Worm (Caenorhabditis elegans) whole organism, L4/young adult: ENCODE measurements around the gene spe-26.

Source experiments
- W03F9.2 ChIP-seq: fragments of 150-350 bp; optimal IDR thresholded peaks from 2 replicates; lab custom pipeline; 2014; ENCODE audit warnings: missing biosample characterization, missing genetic modification characterization
- him-1 ChIP-seq: sonication (generic microtip); optimal IDR thresholded peaks from 2 replicates; lab custom pipeline; 2016; ENCODE audit warnings: missing genotype, missing genetic modification reagents, missing genetic modification characterization, missing compliant biosample characterization

DNA sequence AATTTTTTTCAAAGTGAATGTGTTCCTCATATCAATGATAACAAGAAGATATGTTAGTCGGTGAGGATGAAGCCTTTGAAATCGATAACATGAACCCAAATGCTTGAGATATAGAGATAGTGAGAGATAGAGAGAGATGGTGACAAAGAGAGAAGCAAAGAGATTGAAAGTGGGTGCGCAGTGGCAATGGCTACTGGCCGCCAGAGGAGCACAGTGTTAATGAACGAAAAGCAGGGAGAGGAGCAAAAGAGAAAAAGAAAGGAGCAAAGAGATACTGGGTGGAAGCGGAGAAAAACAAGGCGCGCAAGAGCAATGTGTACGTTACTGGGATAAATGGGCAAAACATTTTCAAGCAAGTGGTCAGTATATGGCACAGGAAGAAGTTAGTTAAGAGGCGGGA is 47.1 kb downstream of the spe-26 start:
- TF ChIP-seq W03F9.2, result no peak
- TF ChIP-seq him-1, result peak; percentile 1
